Worm (Caenorhabditis elegans) whole organism, L4 larva: ENCODE results near the gene F54D10.7.

Source experiments
- Y75B8A.6 ChIP-seq: fragments of 200-800 bp; sonication (Bioruptor generic); IDR thresholded peaks from 2 replicates; pipeline ENCODE4 v1.3.6; 2022; ENCODE audit warnings: missing genetic modification reagents, missing genetic modification characterization, missing compliant biosample characterization
- aha-1 ChIP-seq: fragments of 150-350 bp; peaks from one replicate; lab custom pipeline; 2014; ENCODE audit warnings: missing biosample characterization, missing genetic modification characterization
- attf-4 ChIP-seq: sonication (generic microtip); optimal IDR thresholded peaks from 3 replicates; lab custom pipeline; 2017; ENCODE audit warnings: missing biosample characterization, missing genetic modification characterization
- ceh-28 ChIP-seq: fragments of 150-350 bp; optimal IDR thresholded peaks from 2 replicates; lab custom pipeline; 2014; ENCODE audit warnings: missing biosample characterization, missing genetic modification reagents, missing genetic modification characterization
- ceh-44 ChIP-seq: fragments of 200-800 bp; sonication (Bioruptor generic); IDR thresholded peaks from 2 replicates; pipeline ENCODE4 v1.3.6; 2022; ENCODE audit warnings: missing genetic modification reagents, missing genetic modification characterization, missing compliant biosample characterization
- ceh-62 ChIP-seq: sonication (generic microtip); optimal IDR thresholded peaks from 2 replicates; lab custom pipeline; 2017; ENCODE audit warnings: missing biosample characterization, missing genetic modification characterization
- ceh-82 ChIP-seq: sonication (generic microtip); optimal IDR thresholded peaks from 2 replicates; lab custom pipeline; 2017; ENCODE audit warnings: missing biosample characterization, missing genetic modification characterization
- cey-2 ChIP-seq: sonication (generic microtip); optimal IDR thresholded peaks from 3 replicates; lab custom pipeline; 2017; ENCODE audit warnings: missing genetic modification characterization, mild to moderate bottlenecking, missing compliant biosample characterization, antibody characterized with exemption, borderline replicate concordance; ENCODE audit not compliant: insufficient read depth
- ctbp-1 ChIP-seq: fragments of 200-800 bp; sonication (Bioruptor generic); IDR thresholded peaks from 2 replicates; pipeline ENCODE4 v1.3.6; 2022; ENCODE audit warnings: missing genetic modification reagents, missing genetic modification characterization, missing compliant biosample characterization
- daf-16 ChIP-seq, 3 experiments: sonication (generic microtip); optimal IDR thresholded peaks; 2 replicates each; lab custom pipeline; 2016 to 2017; ENCODE audit warnings: missing genetic modification characterization in 3 of 3, missing genetic modification reagents in 3 of 3, mild to moderate bottlenecking in 2 of 3, missing compliant biosample characterization in 2 of 3, missing biosample characterization in 1 of 3, moderate library complexity in 1 of 3
- daf-8 ChIP-seq: fragments of 200-800 bp; sonication (Bioruptor generic); IDR thresholded peaks from 2 replicates; pipeline ENCODE4 v1.3.6; 2022; ENCODE audit warnings: missing genetic modification characterization, missing compliant biosample characterization
- dmd-8 ChIP-seq: fragments of 200-800 bp; sonication (Bioruptor generic); IDR thresholded peaks from 2 replicates; pipeline ENCODE4 v1.3.6; 2022; ENCODE audit warnings: missing genetic modification characterization, missing compliant biosample characterization
- dmd-9 ChIP-seq: fragments of 200-800 bp; sonication (Bioruptor generic); IDR thresholded peaks from 2 replicates; pipeline ENCODE4 v1.3.6; 2022; ENCODE audit warnings: missing genetic modification reagents, missing genetic modification characterization, missing compliant biosample characterization
- duxl-1 ChIP-seq: sonication (generic microtip); optimal IDR thresholded peaks from 2 replicates; lab custom pipeline; 2016; ENCODE audit warnings: mild to moderate bottlenecking, missing genetic modification characterization, moderate library complexity, missing compliant biosample characterization; ENCODE audit not compliant: poor library complexity
- dve-1 ChIP-seq: sonication (generic microtip); optimal IDR thresholded peaks from 2 replicates; lab custom pipeline; 2017; ENCODE audit warnings: antibody characterized with exemption, mild to moderate bottlenecking, missing genetic modification characterization, missing compliant biosample characterization; ENCODE audit not compliant: insufficient read depth
- gei-8 ChIP-seq: fragments of 200-800 bp; sonication (Bioruptor generic); optimal IDR thresholded peaks from 2 replicates; lab custom pipeline; 2018; ENCODE audit warnings: mild to moderate bottlenecking, missing genetic modification characterization, missing compliant biosample characterization
- jun-1 ChIP-seq: fragments of 150-350 bp; optimal IDR thresholded peaks from 2 replicates; lab custom pipeline; 2014; ENCODE audit warnings: missing biosample characterization, missing genetic modification reagents, missing genetic modification characterization
- lin-1 ChIP-seq: fragments of 200-800 bp; sonication (Bioruptor generic); IDR thresholded peaks from 2 replicates; pipeline ENCODE4 v1.3.6; 2022; ENCODE audit warnings: missing genetic modification reagents, missing genetic modification characterization, missing compliant biosample characterization
- mdl-1 ChIP-seq, 2 experiments: fragments of 150-350 bp in 1 of 2; sonication (generic microtip) in 1 of 2; optimal IDR thresholded peaks; 2 replicates each; lab custom pipeline; 2014 to 2017; ENCODE audit warnings: missing biosample characterization in 2 of 2, missing genetic modification characterization in 2 of 2
- mdt-29 ChIP-seq: fragments of 200-800 bp; sonication (Bioruptor generic); IDR thresholded peaks from 2 replicates; pipeline ENCODE4 v1.3.6; 2022; ENCODE audit warnings: missing genetic modification reagents, missing genetic modification characterization, missing compliant biosample characterization
- mxl-2 ChIP-seq: fragments of 200-800 bp; sonication (Bioruptor generic); conservative IDR thresholded peaks from 2 replicates; pipeline ENCODE4 v1.3.6; 2022; ENCODE audit warnings: missing genetic modification reagents, missing genetic modification characterization, missing compliant biosample characterization
- mxl-3 ChIP-seq: fragments of 200-800 bp; sonication (Bioruptor generic); optimal IDR thresholded peaks from 2 replicates; lab custom pipeline; 2018; ENCODE audit warnings: mild to moderate bottlenecking, missing genetic modification characterization, missing compliant biosample characterization
- nhr-11 ChIP-seq: fragments of 150-350 bp; optimal IDR thresholded peaks from 2 replicates; lab custom pipeline; 2014; ENCODE audit warnings: missing biosample characterization, missing genetic modification characterization
- nhr-28 ChIP-seq: fragments of 150-350 bp; optimal IDR thresholded peaks from 2 replicates; lab custom pipeline; 2014; ENCODE audit warnings: missing biosample characterization, missing genetic modification characterization
- nhr-41 ChIP-seq: fragments of 200-800 bp; sonication (Bioruptor generic); IDR thresholded peaks from 2 replicates; pipeline ENCODE4 v1.3.6; 2022; ENCODE audit warnings: missing genetic modification reagents, missing genetic modification characterization, missing compliant biosample characterization
- nhr-42 ChIP-seq: fragments of 200-800 bp; sonication (Bioruptor generic); IDR thresholded peaks from 2 replicates; pipeline ENCODE4 v1.3.6; 2022; ENCODE audit warnings: missing genetic modification characterization, missing compliant biosample characterization
- nhr-76 ChIP-seq: fragments of 150-350 bp; optimal IDR thresholded peaks from 2 replicates; lab custom pipeline; 2014; ENCODE audit warnings: missing biosample characterization, missing genetic modification characterization
- nhr-77 ChIP-seq: fragments of 150-350 bp; optimal IDR thresholded peaks from 2 replicates; lab custom pipeline; 2014; ENCODE audit warnings: missing biosample characterization, missing genetic modification characterization
- pqm-1 ChIP-seq: sonication (generic microtip); optimal IDR thresholded peaks from 2 replicates; lab custom pipeline; 2017; ENCODE audit warnings: missing biosample characterization, missing genetic modification characterization
- rbr-2 ChIP-seq: sonication (generic microtip); optimal IDR thresholded peaks from 2 replicates; lab custom pipeline; 2016; ENCODE audit warnings: missing genotype, missing genetic modification characterization, missing compliant biosample characterization
- snpc-1.2 ChIP-seq: fragments of 200-800 bp; sonication (Bioruptor generic); IDR thresholded peaks from 2 replicates; pipeline ENCODE4 v1.3.6; 2022; ENCODE audit warnings: missing genetic modification reagents, missing genetic modification characterization, missing compliant biosample characterization
- snpc-4 ChIP-seq: fragments of 150-350 bp; optimal IDR thresholded peaks from 2 replicates; lab custom pipeline; 2014; ENCODE audit warnings: missing biosample characterization, missing genetic modification characterization
- tag-97 ChIP-seq: fragments of 200-800 bp; sonication (Bioruptor generic); IDR thresholded peaks from 2 replicates; pipeline ENCODE4 v1.3.6; 2022; ENCODE audit warnings: missing genetic modification characterization, missing compliant biosample characterization
- unc-130 ChIP-seq: sonication (generic microtip); optimal IDR thresholded peaks from 2 replicates; lab custom pipeline; 2016; ENCODE audit warnings: missing genetic modification reagents, missing genetic modification characterization, missing compliant biosample characterization
- unc-62 ChIP-seq, 3 experiments: fragments of 150-350 bp in 1 of 3; sonication (generic microtip); optimal IDR thresholded peaks in 2 of 3; peaks in 1 of 3; 1 replicate in 1 of 3; 2 replicates in 2 of 3; lab custom pipeline; 2014 to 2017; ENCODE audit warnings: missing biosample characterization in 3 of 3, missing genetic modification characterization in 3 of 3, missing genetic modification reagents in 3 of 3, missing genotype in 1 of 3
- zfp-3 ChIP-seq: fragments of 200-800 bp; sonication (Bioruptor generic); conservative IDR thresholded peaks from 2 replicates; pipeline ENCODE4 v1.3.6; 2022; ENCODE audit warnings: missing genetic modification reagents, missing genetic modification characterization, missing compliant biosample characterization
- ztf-11 ChIP-seq: fragments of 150-350 bp; optimal IDR thresholded peaks from 2 replicates; lab custom pipeline; 2014; ENCODE audit warnings: missing biosample characterization, missing genetic modification characterization

F54D10.7 gene

DNA sequence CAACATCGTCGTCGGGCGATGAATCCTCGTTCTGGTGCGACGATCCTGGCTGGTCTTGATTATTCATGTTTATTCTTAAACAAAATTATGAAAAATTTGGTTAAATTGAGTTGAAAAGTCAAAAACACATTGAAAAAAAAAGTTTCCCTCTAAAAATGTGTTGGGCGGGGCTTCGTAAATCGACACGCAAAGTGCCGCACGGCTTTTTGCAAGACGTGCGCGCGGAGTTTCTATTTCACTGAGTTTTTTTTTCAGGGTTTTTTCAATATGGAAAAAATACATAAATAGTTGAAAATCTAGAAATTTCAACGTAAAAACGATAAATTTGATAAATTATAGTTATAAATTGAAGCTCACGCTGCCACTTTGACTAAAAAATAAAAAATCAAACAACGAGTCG lies 13.0 kb downstream of the F54D10.7 start, which contains the start of gene F54D10.5 (continued):
- TF ChIP-seq cey-2 (tag; lab: Kevin White, UChicago): no peak
- no peak for TF ChIP-seq unc-62 (GFP tag; optimal IDR thresholded peaks at IDR 0.05 in 1 of 2; lab: Kevin White, UChicago)
- TF ChIP-seq unc-62 (tag; optimal IDR thresholded peaks at IDR 0.05; lab: Kevin White, UChicago): no peak
- TF ChIP-seq dve-1 (tag; lab: Kevin White, UChicago): no peak
- no peak for TF ChIP-seq mdt-29
- TF ChIP-seq pqm-1 (tag; lab: Kevin White, UChicago): no peak
- no peak for TF ChIP-seq nhr-76 (tag; lab: Kevin White, UChicago)
- TF ChIP-seq unc-130 (GFP tag; lab: Kevin White, UChicago): peak; percentile 48
- no peak for TF ChIP-seq nhr-41
- no peak for TF ChIP-seq zfp-3 (GFP tag; lab: Robert Waterston, UW)
- TF ChIP-seq gei-8 (GFP tag; lab: Kevin White, UChicago): no peak
- no peak for TF ChIP-seq nhr-42 (GFP tag; lab: Robert Waterston, UW)
- no peak for TF ChIP-seq ctbp-1
- no peak for TF ChIP-seq ztf-11 (tag; lab: Kevin White, UChicago)
- no peak for TF ChIP-seq ceh-28 (tag; lab: Kevin White, UChicago)
- no peak for TF ChIP-seq ceh-44 (GFP tag; lab: Robert Waterston, UW)
- no peak for TF ChIP-seq ceh-82 (tag; lab: Kevin White, UChicago)
- TF ChIP-seq jun-1 (tag; lab: Kevin White, UChicago): no peak
- TF ChIP-seq duxl-1 (tag; lab: Kevin White, UChicago): peak; percentile 84
- no peak for TF ChIP-seq tag-97
- no peak for TF ChIP-seq daf-16 (GFP tag; optimal IDR thresholded peaks at IDR 0.05; lab: Kevin White, UChicago)
- no peak for TF ChIP-seq daf-16 (tag; optimal IDR thresholded peaks at IDR 0.05; lab: Kevin White, UChicago)
- TF ChIP-seq dmd-8 (GFP tag; lab: Robert Waterston, UW): no peak
- peak; percentile 12 for TF ChIP-seq nhr-77 (tag; lab: Kevin White, UChicago)
- TF ChIP-seq rbr-2 (tag; lab: Kevin White, UChicago): peak; percentile 63
- TF ChIP-seq snpc-4 (tag; lab: Kevin White, UChicago): no peak
- no peak for TF ChIP-seq ceh-62 (tag; lab: Kevin White, UChicago)
- no peak for TF ChIP-seq nhr-11 (tag; lab: Kevin White, UChicago)
- no peak for TF ChIP-seq mxl-2 (GFP tag; lab: Robert Waterston, UW)
- no peak for TF ChIP-seq dmd-9 (GFP tag; lab: Robert Waterston, UW)
- TF ChIP-seq daf-8: no peak

DNA sequence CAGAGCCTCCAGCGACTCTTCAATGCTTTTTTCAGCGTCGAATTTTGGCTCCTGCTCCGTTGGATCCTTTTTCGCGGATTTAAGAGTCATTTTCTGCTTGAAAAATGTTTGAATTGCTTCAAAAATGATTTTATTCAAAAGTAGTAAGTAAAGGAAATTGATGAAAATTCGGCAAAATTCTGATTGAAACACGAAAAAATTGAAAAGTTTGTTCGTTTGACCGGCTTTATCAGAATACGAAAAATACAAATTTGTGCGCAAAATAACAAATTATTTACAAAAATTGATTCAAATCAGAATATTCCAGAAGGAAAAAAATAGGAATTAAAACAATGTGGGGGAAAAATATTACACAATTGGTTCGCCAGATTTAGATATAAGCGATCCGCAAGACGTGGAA lies 14.1 kb downstream of the F54D10.7 start, which contains the start of gene F54D10.4:
Gene F54D10.4 (minus strand): TSS at position 101 of the 400 bp plus-strand sequence.
- TF ChIP-seq aha-1 (tag; lab: Kevin White, UChicago): peak; percentile 82
- TF ChIP-seq nhr-41: no peak

- TF ChIP-seq daf-16 (GFP tag; optimal IDR thresholded peaks at IDR 0.05; lab: Kevin White, UChicago): no peak
- no peak for TF ChIP-seq daf-16 (tag; optimal IDR thresholded peaks at IDR 0.05; lab: Kevin White, UChicago)
- TF ChIP-seq snpc-1.2 (GFP tag; lab: Robert Waterston, UW): no peak
- peak in 1 of 2 experiments; percentile 96 for TF ChIP-seq unc-62 (GFP tag; optimal IDR thresholded peaks at IDR 0.05 in 1 of 2; lab: Kevin White, UChicago)
- no peak for TF ChIP-seq unc-62 (tag; optimal IDR thresholded peaks at IDR 0.05; lab: Kevin White, UChicago)
Observed at ce11 chrII:3805518-3805917, 15.6 kb downstream of the F54D10.7 start.

ce11 chrII:3803219-3803618 lies 17.9 kb downstream of the F54D10.7 start, which contains the start of gene ins-32:
ins-32 (minus strand) TSS chrII:3803319.
- TF ChIP-seq mdl-1 (tag; optimal IDR thresholded peaks at IDR 0.05; lab: Kevin White, UChicago) (no peak), mxl-3 (GFP tag; lab: Kevin White, UChicago) (no peak), attf-4 (tag; lab: Kevin White, UChicago) (no peak), lin-1 (GFP tag; lab: Robert Waterston, UW) (no peak), nhr-28 (tag; lab: Kevin White, UChicago) (no peak), Y75B8A.6 (GFP tag; lab: Robert Waterston, UW) (no peak)
